Worm (Caenorhabditis elegans): Measurements from ENCODE around the gene C02F5.12.
A peak's percentile ranks its signal among the peaks of the same experiment; 100 is the strongest.

Gene C02F5.12

DNA sequence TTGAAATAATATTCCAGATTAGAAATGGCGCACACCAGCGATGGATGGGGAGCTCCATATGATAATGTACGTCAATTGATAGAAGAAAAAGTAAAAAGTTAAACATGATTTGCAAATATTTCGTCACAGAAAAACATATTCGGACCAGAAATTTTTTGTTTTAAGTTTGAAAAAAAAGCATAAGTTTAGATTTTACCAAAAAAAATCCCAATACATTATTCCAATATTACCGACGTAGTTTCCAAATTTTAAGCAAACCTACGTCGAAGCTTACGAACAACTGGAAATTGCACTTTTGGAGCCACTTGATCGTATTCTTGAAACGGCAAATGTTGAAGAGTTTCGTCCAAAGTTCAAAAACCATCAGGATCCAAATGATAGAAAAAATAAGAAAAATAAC lies 10.2 kb downstream of the C02F5.12 start, which contains the start of gene henn-1 (continued):
- no peak for TF ChIP-seq R02D3.7 (tag; optimal IDR thresholded peaks at IDR 0.05)
- no peak for TF ChIP-seq cey-2 (tag; optimal IDR thresholded peaks at IDR 0.05; ENCODE audit: borderline replicate concordance, insufficient read depth)
- TF ChIP-seq hlh-11 (tag; optimal IDR thresholded peaks at IDR 0.05) = peak; percentile 3
- peak; percentile 48 for TF ChIP-seq lin-39 (tag; optimal IDR thresholded peaks at IDR 0.05)
- TF ChIP-seq zag-1 (tag; optimal IDR thresholded peaks at IDR 0.05) = no peak
- no peak for TF ChIP-seq spr-3 (GFP tag; optimal IDR thresholded peaks at IDR 0.05)
- peak; percentile 10 for TF ChIP-seq mep-1 (tag; optimal IDR thresholded peaks at IDR 0.05)
- TF ChIP-seq lin-13 (GFP tag; optimal IDR thresholded peaks at IDR 0.05) = no peak
- no peak for TF ChIP-seq pha-4 (GFP tag; IDR thresholded peaks at IDR 0.05)
- no peak for TF ChIP-seq pha-4 (tag; optimal IDR thresholded peaks at IDR 0.05)
- TF ChIP-seq mxl-3 (GFP tag; optimal IDR thresholded peaks at IDR 0.05) = no peak
- TF ChIP-seq arid-1 (GFP tag; conservative IDR thresholded peaks at IDR 0.05) = 0 out of 2 replicates have a peak, but pooled peaks have one; percentile 21
- TF ChIP-seq php-3 (GFP tag; IDR thresholded peaks at IDR 0.05) = no peak
- TF ChIP-seq Y48G9A.11 (GFP tag; IDR thresholded peaks at IDR 0.05) = no peak

DNA sequence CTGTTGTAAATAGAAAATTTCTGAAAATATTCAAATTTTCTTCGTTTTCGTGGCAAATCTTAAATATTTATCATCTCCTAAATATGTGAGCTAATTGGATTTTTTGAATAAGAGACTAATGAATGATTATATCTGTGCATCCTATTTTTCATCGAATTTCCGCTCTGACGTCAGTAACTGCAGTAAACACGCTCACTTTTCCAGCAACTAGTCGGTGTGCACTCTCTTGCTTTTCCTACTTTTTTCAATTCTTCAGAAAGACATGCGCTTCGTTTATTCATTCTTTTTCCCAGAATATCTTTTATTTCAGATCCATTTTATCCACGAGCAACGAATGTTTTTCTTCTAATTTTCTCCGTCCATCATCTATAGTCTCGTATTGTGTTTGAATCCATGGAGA lies 13.3 kb downstream of the C02F5.12 start:
- no peak for TF ChIP-seq lin-39 (tag; optimal IDR thresholded peaks at IDR 0.05)
- 0 out of 2 replicates have a peak, but pooled peaks have one; percentile 41 for TF ChIP-seq ctbp-1 (GFP tag; IDR thresholded peaks at IDR 0.05)
- TF ChIP-seq spr-1 (tag; optimal IDR thresholded peaks at IDR 0.05) = no peak
- TF ChIP-seq snpc-1.2 (GFP tag; IDR thresholded peaks at IDR 0.05) = no peak
- no peak for TF ChIP-seq ceh-82 (tag; optimal IDR thresholded peaks at IDR 0.05)
- no peak for TF ChIP-seq sdz-12 (GFP tag; optimal IDR thresholded peaks at IDR 0.05)
- no peak for TF ChIP-seq nhr-111 (GFP tag; optimal IDR thresholded peaks at IDR 0.05)
- no peak for TF ChIP-seq D1046.2 (GFP tag; IDR thresholded peaks at IDR 0.05)
- peak in 1 of 2 experiments; percentile 15 for TF ChIP-seq lsy-2 (tag; optimal IDR thresholded peaks at IDR 0.05)
- TF ChIP-seq T20F7.1 (GFP tag; optimal IDR thresholded peaks at IDR 0.05) = no peak
- TF ChIP-seq hlh-30 (tag; optimal IDR thresholded peaks at IDR 0.05; ENCODE audit: insufficient read depth) = no peak
- TF ChIP-seq madf-5 (GFP tag; IDR thresholded peaks at IDR 0.05) = no peak
- TF ChIP-seq hmg-1.1 (GFP tag; IDR thresholded peaks at IDR 0.05) = 0 out of 2 replicates have a peak, but pooled peaks have one; percentile 6
- TF ChIP-seq F26F4.8 (GFP tag; conservative IDR thresholded peaks at IDR 0.05) = no peak
- no peak for TF ChIP-seq gei-8 (GFP tag; optimal IDR thresholded peaks at IDR 0.05)
- TF ChIP-seq zfp-2 (tag; optimal IDR thresholded peaks at IDR 0.05) = no peak
- TF ChIP-seq nhr-11 (tag; optimal IDR thresholded peaks at IDR 0.05) = peak; percentile 27
- no peak for TF ChIP-seq nhr-10 (tag; optimal IDR thresholded peaks at IDR 0.05)
- no peak for TF ChIP-seq mdt-29 (GFP tag; IDR thresholded peaks at IDR 0.05)
- TF ChIP-seq ceh-20 (GFP tag; IDR thresholded peaks at IDR 0.05) = no peak
- no peak for TF ChIP-seq unc-130 (GFP tag; optimal IDR thresholded peaks at IDR 0.05)
- no peak for TF ChIP-seq nhr-6 (tag; optimal IDR thresholded peaks at IDR 0.05)
- no peak for TF ChIP-seq snpc-4 (tag; optimal IDR thresholded peaks at IDR 0.05)
- TF ChIP-seq zag-1 (tag; optimal IDR thresholded peaks at IDR 0.05) = no peak
- no peak for TF ChIP-seq Y105C5A.15 (GFP tag; IDR thresholded peaks at IDR 0.05)
- no peak for TF ChIP-seq F10B5.3 (tag; optimal IDR thresholded peaks at IDR 0.05)
- TF ChIP-seq lin-1 (GFP tag; IDR thresholded peaks at IDR 0.05) = no peak
- no peak for TF ChIP-seq mep-1 (tag; optimal IDR thresholded peaks at IDR 0.05)
- 0 out of 2 replicates have a peak, but pooled peaks have one; percentile 13 for TF ChIP-seq lin-38 (GFP tag; IDR thresholded peaks at IDR 0.05)
- no peak for TF ChIP-seq lim-7 (GFP tag; IDR thresholded peaks at IDR 0.05)
- no peak for TF ChIP-seq fos-1 (tag; optimal IDR thresholded peaks at IDR 0.05)
- no peak for TF ChIP-seq madf-9 (GFP tag; conservative IDR thresholded peaks at IDR 0.05)
- peak; percentile 11 for TF ChIP-seq F37D6.2 (tag; optimal IDR thresholded peaks at IDR 0.05)
- TF ChIP-seq unc-62 (GFP tag; optimal IDR thresholded peaks at IDR 0.05 in 1 of 2) = no peak
- TF ChIP-seq unc-62 (tag; optimal IDR thresholded peaks at IDR 0.05) = no peak
- TF ChIP-seq pha-4 (GFP tag; IDR thresholded peaks at IDR 0.05) = no peak
- TF ChIP-seq pha-4 (tag; optimal IDR thresholded peaks at IDR 0.05) = no peak
- no peak for TF ChIP-seq hif-1 (tag; optimal IDR thresholded peaks at IDR 0.05)
- TF ChIP-seq ceh-28 (tag; optimal IDR thresholded peaks at IDR 0.05) = no peak
- TF ChIP-seq cey-2 (tag; optimal IDR thresholded peaks at IDR 0.05; ENCODE audit: borderline replicate concordance, insufficient read depth) = no peak
- no peak for TF ChIP-seq lin-13 (GFP tag; optimal IDR thresholded peaks at IDR 0.05)
- no peak for TF ChIP-seq mxl-2 (GFP tag; conservative IDR thresholded peaks at IDR 0.05)

All from whole organism, L4 larva.